Worm (Caenorhabditis elegans) whole organism, midembryonic: Measurements from ENCODE around the gene C08F11.7.
"Not testable (repeated sequence)": the region's sequence is repeated elsewhere in the genome, so short reads cannot be mapped to it uniquely, and the experiment has no call there.

ENCODE experiments used
- T22C8.4 ChIP-seq: fragments of 200-800 bp; sonication (Bioruptor generic); IDR thresholded peaks from 2 replicates; pipeline ENCODE4 v1.3.6; 2022; ENCODE audit warnings: missing genetic modification characterization, missing compliant biosample characterization
- cog-1 ChIP-seq: sonication (generic microtip); optimal IDR thresholded peaks from 2 replicates; lab custom pipeline; 2016; ENCODE audit warnings: missing genetic modification characterization, missing compliant biosample characterization
- flt-1 ChIP-seq: fragments of 200-800 bp; sonication (Bioruptor generic); IDR thresholded peaks from 2 replicates; pipeline ENCODE4 v1.3.6; 2022; ENCODE audit warnings: missing genetic modification characterization, missing compliant biosample characterization
- med-1 ChIP-seq: sonication (generic microtip); optimal IDR thresholded peaks from 2 replicates; lab custom pipeline; 2017; ENCODE audit warnings: missing genetic modification characterization, mild to moderate bottlenecking, missing compliant biosample characterization, antibody characterized with exemption, missing genetic modification reagents; ENCODE audit not compliant: insufficient read depth
- ref-1 ChIP-seq: fragments of 200-800 bp; sonication (Bioruptor generic); conservative IDR thresholded peaks from 2 replicates; pipeline ENCODE4 v1.3.6; 2022; ENCODE audit warnings: missing genetic modification reagents, missing genetic modification characterization, missing compliant biosample characterization
- ztf-23 ChIP-seq: fragments of 200-800 bp; sonication (Bioruptor generic); IDR thresholded peaks from 2 replicates; pipeline ENCODE4 v1.3.6; 2022; ENCODE audit warnings: missing genetic modification reagents, missing genetic modification characterization, missing compliant biosample characterization
- ztf-29 ChIP-seq: fragments of 200-800 bp; sonication (Bioruptor generic); IDR thresholded peaks from 2 replicates; pipeline ENCODE4 v1.3.6; 2022; ENCODE audit warnings: missing genetic modification reagents, missing genetic modification characterization, missing compliant biosample characterization

ce11 chrIV:13588544-13589043, 48.5 kb upstream of the C08F11.7 start, which contains the start of gene sru-9:
- TF ChIP-seq T22C8.4; cog-1 (tag; lab: Kevin White, UChicago); med-1; ztf-29; flt-1 (GFP tag; lab: Robert Waterston, UW); ref-1 (GFP tag; lab: Robert Waterston, UW); ztf-23 (GFP tag; lab: Robert Waterston, UW): not testable (repeated sequence)
